Worm (Caenorhabditis elegans): Measurements from ENCODE around the gene C31C9.9.

Gene C31C9.9

ce11 chrII:13668844-13669441 is 14.1 kb downstream of the C31C9.9 start, which contains the start of gene C31C9.7:
Gene C31C9.7 (plus strand): TSS chrII:13669104.
- peak; percentile 80 for TF ChIP-seq ama-1 (optimal IDR thresholded peaks at IDR 0.05)
- TF ChIP-seq attf-4 (tag; optimal IDR thresholded peaks at IDR 0.05): no peak
- peak; percentile 28; the same call in 1 of the 2 replicates for TF ChIP-seq egl-43 (GFP tag; IDR thresholded peaks at IDR 0.05)
- peak; percentile 77 for TF ChIP-seq hlh-11 (tag; optimal IDR thresholded peaks at IDR 0.05)
- TF ChIP-seq lin-29 (GFP tag; IDR thresholded peaks at IDR 0.05): no peak
- TF ChIP-seq ceh-32 (tag; optimal IDR thresholded peaks at IDR 0.05; ENCODE audit: poor library complexity): no peak
- TF ChIP-seq hlh-30 (tag; optimal IDR thresholded peaks at IDR 0.05; ENCODE audit: insufficient read depth): peak; percentile 25
- no peak for TF ChIP-seq unc-130 (GFP tag; optimal IDR thresholded peaks at IDR 0.05)
- TF ChIP-seq lin-13 (GFP tag; optimal IDR thresholded peaks at IDR 0.05): no peak
- peak in 1 of 2 experiments; percentile 20 for TF ChIP-seq mdl-1 (tag; optimal IDR thresholded peaks at IDR 0.05)
- 0 out of 2 replicates have a peak, but pooled peaks have one; percentile 22 for TF ChIP-seq Y105C5A.15 (GFP tag; IDR thresholded peaks at IDR 0.05)
- TF ChIP-seq dmd-6 (GFP tag; IDR thresholded peaks at IDR 0.05): peak; percentile 73
- TF ChIP-seq set-16 (GFP tag; IDR thresholded peaks at IDR 0.05): peak; percentile 94
- peak; percentile 81 for TF ChIP-seq nhr-48 (tag; optimal IDR thresholded peaks at IDR 0.05)
- TF ChIP-seq nhr-28 (tag; optimal IDR thresholded peaks at IDR 0.05): peak; percentile 9

- no peak for TF ChIP-seq dmd-8 (GFP tag; IDR thresholded peaks at IDR 0.05)
- no peak for TF ChIP-seq php-3 (GFP tag; IDR thresholded peaks at IDR 0.05)
- TF ChIP-seq mes-2 (tag; optimal IDR thresholded peaks at IDR 0.05; ENCODE audit: poor library complexity, severe bottlenecking): no peak
- TF ChIP-seq sdz-12 (GFP tag; optimal IDR thresholded peaks at IDR 0.05): no peak
- TF ChIP-seq ztf-11 (tag; optimal IDR thresholded peaks at IDR 0.05): no peak
- TF ChIP-seq R02D3.7 (tag; optimal IDR thresholded peaks at IDR 0.05): no peak
- TF ChIP-seq nhr-28 (tag; optimal IDR thresholded peaks at IDR 0.05): peak; percentile 75
- no peak for TF ChIP-seq nhr-41 (GFP tag; IDR thresholded peaks at IDR 0.05)
- no peak for TF ChIP-seq daf-19 (GFP tag; conservative IDR thresholded peaks at IDR 0.05)
- peak; percentile 71 for TF ChIP-seq dmd-6 (GFP tag; IDR thresholded peaks at IDR 0.05)
- TF ChIP-seq zfp-2 (tag; optimal IDR thresholded peaks at IDR 0.05): no peak
- no peak for TF ChIP-seq ZK546.5 (tag; optimal IDR thresholded peaks at IDR 0.05)
- no peak for TF ChIP-seq lin-13 (GFP tag; optimal IDR thresholded peaks at IDR 0.05)
- no peak for TF ChIP-seq mep-1 (tag; optimal IDR thresholded peaks at IDR 0.05)
- TF ChIP-seq lim-7 (GFP tag; IDR thresholded peaks at IDR 0.05): no peak
- no peak for TF ChIP-seq spr-3 (GFP tag; optimal IDR thresholded peaks at IDR 0.05)
- TF ChIP-seq spr-1 (tag; optimal IDR thresholded peaks at IDR 0.05): no peak
- TF ChIP-seq pha-4 (GFP tag; IDR thresholded peaks at IDR 0.05): no peak
- no peak for TF ChIP-seq pha-4 (tag; optimal IDR thresholded peaks at IDR 0.05)
- TF ChIP-seq zip-11 (GFP tag; IDR thresholded peaks at IDR 0.05): no peak
- no peak for TF ChIP-seq madf-5 (GFP tag; IDR thresholded peaks at IDR 0.05)
- no peak; the same call in 1 of the 2 replicates for TF ChIP-seq vab-7 (GFP tag; IDR thresholded peaks at IDR 0.05)
- no peak for TF ChIP-seq duxl-1 (tag; optimal IDR thresholded peaks at IDR 0.05; ENCODE audit: poor library complexity)
- TF ChIP-seq aha-1 (tag): no peak
- no peak for TF ChIP-seq ces-1 (GFP tag; optimal IDR thresholded peaks at IDR 0.05)
- TF ChIP-seq zip-2 (tag; optimal IDR thresholded peaks at IDR 0.05): no peak
- TF ChIP-seq nhr-111 (GFP tag; optimal IDR thresholded peaks at IDR 0.05): no peak
- no peak for TF ChIP-seq nhr-76 (tag; optimal IDR thresholded peaks at IDR 0.05)
- no peak for TF ChIP-seq nhr-11 (tag; optimal IDR thresholded peaks at IDR 0.05)
- no peak for TF ChIP-seq mxl-2 (GFP tag; conservative IDR thresholded peaks at IDR 0.05)
- TF ChIP-seq nhr-6 (tag; optimal IDR thresholded peaks at IDR 0.05): no peak
- TF ChIP-seq D1046.2 (GFP tag; IDR thresholded peaks at IDR 0.05): no peak
- no peak for TF ChIP-seq F49E8.2 (tag; optimal IDR thresholded peaks at IDR 0.05; ENCODE audit: borderline replicate concordance)
- TF ChIP-seq tra-1 (GFP tag; IDR thresholded peaks at IDR 0.05): no peak
- TF ChIP-seq daf-8 (GFP tag; IDR thresholded peaks at IDR 0.05): no peak
- no peak for TF ChIP-seq mdl-1 (tag; optimal IDR thresholded peaks at IDR 0.05)
- no peak for TF ChIP-seq nhr-237 (tag; optimal IDR thresholded peaks at IDR 0.05)
- TF ChIP-seq ceh-44 (GFP tag; IDR thresholded peaks at IDR 0.05): no peak
Measured at ce11 chrII:13670707-13671295, 16.0 kb downstream of the C31C9.9 start.

All from whole organism, L4 larva.